Worm (Caenorhabditis elegans): ENCODE results near the gene rnp-5.

ce11 chrIII:880840-881239 is 27.1 kb upstream of the rnp-5 start:
- TF ChIP-seq sea-1 (GFP tag; conservative IDR thresholded peaks at IDR 0.05) (no peak), scrt-1 (GFP tag; IDR thresholded peaks at IDR 0.05) (no peak), ceh-13 (GFP tag; optimal IDR thresholded peaks at IDR 0.05) (no peak), hmbx-1 (tag; optimal IDR thresholded peaks at IDR 0.05) (no peak), F13C5.2 (tag; optimal IDR thresholded peaks at IDR 0.05) (no peak), ama-1 (optimal IDR thresholded peaks at IDR 0.05) (no peak), ets-7 (tag; optimal IDR thresholded peaks at IDR 0.05) (no peak), ceh-36 (tag; optimal IDR thresholded peaks at IDR 0.05) (no peak), pes-1 (GFP tag; IDR thresholded peaks at IDR 0.05) (no peak), flt-1 (GFP tag; IDR thresholded peaks at IDR 0.05) (no peak), tra-4 (tag; optimal IDR thresholded peaks at IDR 0.05) (no peak), tbx-37 (GFP tag; conservative IDR thresholded peaks at IDR 0.05) (no peak), hmg-4 (GFP tag; optimal IDR thresholded peaks at IDR 0.05) (no peak)
